Worm (Caenorhabditis elegans) whole organism, L4/young adult: ENCODE measurements around the gene tiar-1.

ENCODE experiments used
- W03F9.2 ChIP-seq: fragments of 150-350 bp; optimal IDR thresholded peaks from 2 replicates; lab custom pipeline; 2014; ENCODE audit warnings: missing biosample characterization, missing genetic modification characterization
- dao-5 ChIP-seq: sonication (generic microtip); optimal IDR thresholded peaks from 2 replicates; lab custom pipeline; 2016; ENCODE audit warnings: missing genotype, missing genetic modification characterization, moderate library complexity, missing compliant biosample characterization
- him-1 ChIP-seq: sonication (generic microtip); optimal IDR thresholded peaks from 2 replicates; lab custom pipeline; 2016; ENCODE audit warnings: missing genotype, missing genetic modification reagents, missing genetic modification characterization, missing compliant biosample characterization

The tiar-1 gene

ce11 chrII:5663180-5663791 is 51.3 kb downstream of the tiar-1 start:
- no peak for TF ChIP-seq dao-5
- TF ChIP-seq him-1 (tag; lab: Kevin White, UChicago) = no peak
- no peak for TF ChIP-seq W03F9.2 (tag; lab: Kevin White, UChicago)
